Worm (Caenorhabditis elegans) whole organism, mixed stage, embryonic: ENCODE measurements around the gene mut-7.

ENCODE experiments used
- M03D4.4 ChIP-seq: sonication (generic microtip); optimal IDR thresholded peaks from 2 replicates; lab custom pipeline; 2017; ENCODE audit warnings: mild to moderate bottlenecking, missing genetic modification characterization, missing compliant biosample characterization
- bed-3 ChIP-seq: fragments of 200-800 bp; sonication (Bioruptor generic); optimal IDR thresholded peaks from 3 replicates; lab custom pipeline; 2018; ENCODE audit warnings: mild to moderate bottlenecking, missing genetic modification characterization, moderate library complexity, missing compliant biosample characterization
- ceh-39 ChIP-seq: fragments of 150-350 bp; optimal IDR thresholded peaks from 2 replicates; lab custom pipeline; 2014; ENCODE audit warnings: missing biosample characterization, missing genetic modification characterization
- ceh-43 ChIP-seq: fragments of 200-800 bp; sonication (Bioruptor generic); optimal IDR thresholded peaks from 2 replicates; lab custom pipeline; 2018; ENCODE audit warnings: mild to moderate bottlenecking, missing genetic modification characterization, moderate library complexity, missing compliant biosample characterization
- ceh-83 ChIP-seq: fragments of 200-800 bp; sonication (Bioruptor generic); optimal IDR thresholded peaks from 2 replicates; lab custom pipeline; 2018; ENCODE audit warnings: mild to moderate bottlenecking, missing genetic modification characterization, missing compliant biosample characterization
- ces-1 ChIP-seq: fragments of 150-350 bp; optimal IDR thresholded peaks from 2 replicates; lab custom pipeline; 2014; ENCODE audit warnings: missing biosample characterization, missing genetic modification reagents, missing genetic modification characterization
- cnd-1 ChIP-seq: fragments of 200-800 bp; sonication (Bioruptor generic); optimal IDR thresholded peaks from 2 replicates; lab custom pipeline; 2018; ENCODE audit warnings: mild to moderate bottlenecking, missing genetic modification characterization, missing compliant biosample characterization
- drap-1 ChIP-seq: fragments of 200-800 bp; sonication (Bioruptor generic); optimal IDR thresholded peaks from 3 replicates; lab custom pipeline; 2018; ENCODE audit warnings: mild to moderate bottlenecking, missing genetic modification characterization, missing compliant biosample characterization
- elt-1 ChIP-seq: sonication (generic microtip); optimal IDR thresholded peaks from 2 replicates; lab custom pipeline; 2017; ENCODE audit warnings: missing genetic modification characterization, mild to moderate bottlenecking, missing compliant biosample characterization, antibody characterized with exemption, moderate library complexity, borderline replicate concordance; ENCODE audit not compliant: insufficient read depth
- elt-3 ChIP-seq: fragments of 150-350 bp; optimal IDR thresholded peaks from 2 replicates; lab custom pipeline; 2014; ENCODE audit warnings: missing biosample characterization, missing genetic modification characterization
- flh-1 ChIP-seq: fragments of 200-800 bp; sonication (Bioruptor generic); optimal IDR thresholded peaks from 2 replicates; lab custom pipeline; 2018; ENCODE audit warnings: mild to moderate bottlenecking, missing genetic modification characterization, moderate library complexity, missing compliant biosample characterization
- ham-2 ChIP-seq: fragments of 200-800 bp; sonication (Bioruptor generic); optimal IDR thresholded peaks from 2 replicates; lab custom pipeline; 2018; ENCODE audit warnings: mild to moderate bottlenecking, missing genetic modification characterization, missing compliant biosample characterization
- lin-13 ChIP-seq: fragments of 150-350 bp; optimal IDR thresholded peaks from 2 replicates; lab custom pipeline; 2014; ENCODE audit warnings: missing biosample characterization, missing genetic modification characterization
- lin-32 ChIP-seq: fragments of 200-800 bp; sonication (Bioruptor generic); optimal IDR thresholded peaks from 2 replicates; lab custom pipeline; 2018; ENCODE audit warnings: mild to moderate bottlenecking, missing genetic modification characterization, missing compliant biosample characterization
- lsy-2 ChIP-seq: fragments of 150-350 bp; optimal IDR thresholded peaks from 2 replicates; lab custom pipeline; 2014; ENCODE audit warnings: missing biosample characterization, missing genetic modification characterization
- mab-5 ChIP-seq: fragments of 150-350 bp; optimal IDR thresholded peaks from 2 replicates; lab custom pipeline; 2014; ENCODE audit warnings: missing biosample characterization, missing genetic modification characterization
- mep-1 ChIP-seq: fragments of 150-350 bp; optimal IDR thresholded peaks from 2 replicates; lab custom pipeline; 2017; ENCODE audit warnings: missing biosample characterization, missing genetic modification reagents, missing genetic modification characterization, inconsistent platforms
- mls-2 ChIP-seq: sonication (generic microtip); optimal IDR thresholded peaks from 2 replicates; lab custom pipeline; 2016; ENCODE audit warnings: mild to moderate bottlenecking, missing genetic modification characterization, moderate library complexity, missing compliant biosample characterization
- nhr-12 ChIP-seq: fragments of 150-350 bp; optimal IDR thresholded peaks from 2 replicates; lab custom pipeline; 2014; ENCODE audit warnings: missing biosample characterization, missing genetic modification characterization
- nhr-2 ChIP-seq: fragments of 150-350 bp; optimal IDR thresholded peaks from 2 replicates; lab custom pipeline; 2014; ENCODE audit warnings: missing biosample characterization, missing genetic modification characterization
- nhr-237 ChIP-seq: fragments of 150-350 bp; optimal IDR thresholded peaks from 2 replicates; lab custom pipeline; 2014; ENCODE audit warnings: missing biosample characterization, missing genetic modification characterization
- nhr-28 ChIP-seq: fragments of 150-350 bp; optimal IDR thresholded peaks from 2 replicates; lab custom pipeline; 2014; ENCODE audit warnings: missing biosample characterization, missing genetic modification characterization
- nhr-76 ChIP-seq: sonication (generic microtip); optimal IDR thresholded peaks from 2 replicates; lab custom pipeline; 2017; ENCODE audit warnings: missing biosample characterization, missing genetic modification characterization
- pha-4 ChIP-seq: fragments of 150-350 bp; optimal IDR thresholded peaks from 2 replicates; lab custom pipeline; 2018; ENCODE audit warnings: missing biosample characterization, missing genetic modification reagents, missing genetic modification characterization
- sem-2 ChIP-seq: fragments of 200-800 bp; sonication (Bioruptor generic); optimal IDR thresholded peaks from 2 replicates; lab custom pipeline; 2018; ENCODE audit warnings: mild to moderate bottlenecking, missing genetic modification characterization, missing compliant biosample characterization
- snpc-4 ChIP-seq: fragments of 150-350 bp; optimal IDR thresholded peaks from 2 replicates; lab custom pipeline; 2014; ENCODE audit warnings: missing biosample characterization, missing genetic modification characterization
- sptf-1 ChIP-seq: sonication (generic microtip); optimal IDR thresholded peaks from 2 replicates; lab custom pipeline; 2017; ENCODE audit warnings: mild to moderate bottlenecking, missing genetic modification characterization, moderate library complexity, missing compliant biosample characterization
- tbx-8 ChIP-seq: fragments of 200-800 bp; sonication (Bioruptor generic); optimal IDR thresholded peaks from 2 replicates; lab custom pipeline; 2018; ENCODE audit warnings: mild to moderate bottlenecking, missing genetic modification characterization, moderate library complexity, missing compliant biosample characterization
- unc-120 ChIP-seq: sonication (generic microtip); optimal IDR thresholded peaks from 2 replicates; lab custom pipeline; 2017; ENCODE audit warnings: missing genetic modification characterization, missing compliant biosample characterization; ENCODE audit not compliant: poor library complexity, severe bottlenecking
- unc-39 ChIP-seq: fragments of 150-350 bp; optimal IDR thresholded peaks from 2 replicates; lab custom pipeline; 2014; ENCODE audit warnings: missing biosample characterization, missing genetic modification characterization
- unc-62 ChIP-seq: fragments of 150-350 bp; optimal IDR thresholded peaks from 2 replicates; lab custom pipeline; 2014; ENCODE audit warnings: missing biosample characterization, missing genetic modification reagents, missing genetic modification characterization
- zip-8 ChIP-seq: fragments of 150-350 bp; optimal IDR thresholded peaks from 2 replicates; lab custom pipeline; 2014; ENCODE audit warnings: missing biosample characterization, missing genetic modification characterization
- ztf-11 ChIP-seq: fragments of 150-350 bp; optimal IDR thresholded peaks from 2 replicates; lab custom pipeline; 2014; ENCODE audit warnings: missing biosample characterization, missing genetic modification characterization

Gene mut-7

ce11 chrIII:9542816-9543215 is 636 bp upstream of the mut-7 start, which contains the start of gene eif-2Balpha:
TSS of gene eif-2Balpha (plus strand) at chrIII:9543119.
- TF ChIP-seq ces-1 (GFP tag; lab: Kevin White, UChicago) (peak; percentile 64), lsy-2 (tag; lab: Kevin White, UChicago) (peak; percentile 75), sem-2 (GFP tag; lab: Kevin White, UChicago) (no peak)

DNA sequence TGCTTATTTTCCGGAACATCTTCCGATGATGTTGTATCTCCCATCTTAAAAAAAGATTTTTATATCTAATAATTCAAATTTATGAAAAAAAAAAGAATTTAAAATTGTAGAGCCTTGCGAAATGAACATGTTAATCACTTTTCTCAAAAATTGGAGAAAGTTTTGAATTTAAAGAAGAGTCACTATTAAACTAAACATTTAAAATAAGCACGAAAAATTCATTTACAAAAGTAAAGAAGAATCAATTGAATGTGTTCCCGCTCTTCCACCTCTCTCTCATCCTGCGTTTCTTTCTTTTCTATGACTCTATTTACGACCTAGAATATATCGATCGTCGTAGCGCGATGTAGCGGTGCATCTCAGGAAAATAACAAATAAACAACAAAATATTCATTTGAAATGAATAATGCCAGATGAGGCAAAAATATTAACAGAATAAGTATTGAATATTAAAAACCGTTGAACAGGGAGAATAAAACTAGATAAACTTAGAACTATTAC is 3.5 kb downstream of the mut-7 start, which contains the start of gene ZK1098.3:
TSS of gene ZK1098.3 (minus strand) at position 51 of the 501 bp plus-strand sequence.
- TF ChIP-seq sptf-1 (no peak), ceh-83 (GFP tag; lab: Kevin White, UChicago) (no peak), tbx-8 (no peak), nhr-2 (no peak), zip-8 (tag; lab: Kevin White, UChicago) (no peak), unc-39 (tag; lab: Kevin White, UChicago) (no peak), ces-1 (GFP tag; lab: Kevin White, UChicago) (peak; percentile 65), ceh-39 (tag; lab: Kevin White, UChicago) (peak; percentile 73), ztf-11 (tag; lab: Kevin White, UChicago) (no peak)

- no peak for TF ChIP-seq nhr-28 (tag; lab: Kevin White, UChicago)
- no peak for TF ChIP-seq unc-120 (tag; lab: Kevin White, UChicago)
- no peak for TF ChIP-seq unc-62
- no peak for TF ChIP-seq unc-39 (tag; lab: Kevin White, UChicago)
- TF ChIP-seq ces-1 (GFP tag; lab: Kevin White, UChicago), result peak; percentile 40
- TF ChIP-seq M03D4.4, result peak; percentile 33
- TF ChIP-seq cnd-1 (tag; lab: Kevin White, UChicago), result no peak
- TF ChIP-seq lin-32 (GFP tag; lab: Kevin White, UChicago), result no peak
- no peak for TF ChIP-seq nhr-12 (tag; lab: Kevin White, UChicago)
- no peak for TF ChIP-seq elt-1
- TF ChIP-seq drap-1 (GFP tag; lab: Kevin White, UChicago), result no peak
- TF ChIP-seq zip-8 (tag; lab: Kevin White, UChicago), result no peak
- no peak for TF ChIP-seq mab-5 (tag; lab: Kevin White, UChicago)
- no peak for TF ChIP-seq mls-2 (tag; lab: Kevin White, UChicago)
- TF ChIP-seq mep-1 (tag; lab: Kevin White, UChicago), result peak; percentile 49
- TF ChIP-seq nhr-76 (tag; lab: Kevin White, UChicago), result no peak
- no peak for TF ChIP-seq elt-3 (tag; lab: Kevin White, UChicago)
- no peak for TF ChIP-seq ceh-43
- no peak for TF ChIP-seq ztf-11 (tag; lab: Kevin White, UChicago)
- TF ChIP-seq flh-1, result no peak
- peak; percentile 42 for TF ChIP-seq ham-2
- no peak for TF ChIP-seq nhr-237 (tag; lab: Kevin White, UChicago)
- no peak for TF ChIP-seq sem-2 (GFP tag; lab: Kevin White, UChicago)
- no peak for TF ChIP-seq sptf-1
- no peak for TF ChIP-seq tbx-8
- TF ChIP-seq lin-13 (tag; lab: Kevin White, UChicago), result peak; percentile 24
- no peak for TF ChIP-seq pha-4 (tag; lab: Kevin White, UChicago)
Observed at ce11 chrIII:9528824-9529223, 13.4 kb downstream of the mut-7 start, which contains the start of gene ZK1098.2. TSS of gene ZK1098.2 (plus strand) at chrIII:9529159.

DNA sequence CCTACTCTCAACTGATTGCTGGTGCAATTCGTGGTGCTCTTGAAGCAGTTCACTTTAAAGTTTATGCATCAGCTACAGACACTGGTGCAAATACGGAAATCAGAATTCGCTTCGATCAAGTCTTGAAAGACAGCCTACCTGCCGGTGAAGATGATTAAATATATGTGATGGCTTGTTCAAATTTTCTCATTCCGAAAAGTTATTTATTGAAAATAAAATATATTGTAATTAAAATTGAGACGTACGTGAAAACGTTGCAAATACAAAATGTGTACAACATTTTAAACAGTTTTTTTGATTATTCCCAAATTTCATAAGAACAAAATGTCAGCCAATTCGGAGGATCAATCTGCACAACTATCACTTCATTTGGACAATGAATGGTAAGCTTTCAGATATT is 15.3 kb downstream of the mut-7 start, which contains the start of gene ZK1098.6:
TSS of gene ZK1098.6 (plus strand) at position 301 of the 400 bp plus-strand sequence.
- no peak for TF ChIP-seq flh-1
- TF ChIP-seq ceh-39 (tag; lab: Kevin White, UChicago), result no peak
- TF ChIP-seq bed-3, result no peak

DNA sequence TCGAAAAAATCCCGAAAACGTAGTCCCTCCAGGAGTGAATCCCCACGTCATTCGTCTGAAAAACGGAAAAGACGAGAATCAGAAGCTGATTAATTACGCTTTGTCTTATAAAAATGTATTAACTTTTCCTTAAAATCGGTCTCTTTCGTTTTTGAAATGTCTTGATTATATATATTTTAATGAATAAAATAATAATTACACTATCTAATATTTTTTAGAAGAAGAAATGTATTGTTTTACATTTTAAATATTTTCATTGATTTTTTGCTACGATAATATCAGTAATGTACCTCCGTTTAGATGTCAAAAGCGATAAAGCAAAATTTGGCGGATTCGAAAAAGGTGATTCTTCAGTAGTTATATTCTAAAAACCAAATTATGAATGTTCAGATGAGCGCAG is 16.9 kb downstream of the mut-7 start, which contains the start of gene trpp-3:
TSS of gene trpp-3 (plus strand) at position 301 of the 400 bp plus-strand sequence.
- TF ChIP-seq ztf-11 (tag; lab: Kevin White, UChicago) (no peak), ceh-43 (no peak), bed-3 (no peak), lin-32 (GFP tag; lab: Kevin White, UChicago) (no peak), unc-62 (no peak), lin-13 (tag; lab: Kevin White, UChicago) (no peak), M03D4.4 (no peak), snpc-4 (no peak), elt-3 (tag; lab: Kevin White, UChicago) (no peak), ceh-39 (tag; lab: Kevin White, UChicago) (no peak), nhr-76 (tag; lab: Kevin White, UChicago) (no peak), mls-2 (tag; lab: Kevin White, UChicago) (no peak), sptf-1 (no peak), ceh-83 (GFP tag; lab: Kevin White, UChicago) (no peak), cnd-1 (tag; lab: Kevin White, UChicago) (no peak)
- TF ChIP-seq, all 35 proteins: peak for 0
